Worm (Caenorhabditis elegans) whole organism, L1 larva: Measurements from ENCODE around the gene tmem-120.

ENCODE experiments used
- ceh-82 ChIP-seq, 3 experiments: fragments of 150-350 bp in 1 of 3; sonication (generic microtip) in 2 of 3; optimal IDR thresholded peaks; 2 replicates each; lab custom pipeline; 2014 to 2017; ENCODE audit warnings: missing biosample characterization in 3 of 3, missing genetic modification characterization in 3 of 3
- elt-3 ChIP-seq, 6 experiments: fragments of 150-350 bp in 1 of 6; sonication (generic microtip); optimal IDR thresholded peaks; 2 replicates each; lab custom pipeline; 2017 to 2018; ENCODE audit warnings: missing biosample characterization in 6 of 6, missing genetic modification characterization in 6 of 6, inconsistent platforms in 1 of 6
- jun-1 ChIP-seq: fragments of 150-350 bp; optimal IDR thresholded peaks from 2 replicates; lab custom pipeline; 2014; ENCODE audit warnings: missing biosample characterization, missing genetic modification reagents, missing genetic modification characterization
- lin-13 ChIP-seq: fragments of 150-350 bp; optimal IDR thresholded peaks from 2 replicates; lab custom pipeline; 2014; ENCODE audit warnings: missing biosample characterization, missing genetic modification reagents, missing genetic modification characterization
- lsy-2 ChIP-seq, 2 experiments: fragments of 150-350 bp; optimal IDR thresholded peaks; 2 replicates each; lab custom pipeline; 2014; ENCODE audit warnings: missing biosample characterization in 2 of 2, missing genetic modification characterization in 2 of 2
- mep-1 ChIP-seq: fragments of 150-350 bp; optimal IDR thresholded peaks from 2 replicates; lab custom pipeline; 2014; ENCODE audit warnings: missing biosample characterization, missing genetic modification characterization
- nhr-28 ChIP-seq: fragments of 150-350 bp; optimal IDR thresholded peaks from 2 replicates; lab custom pipeline; 2014; ENCODE audit warnings: missing biosample characterization, missing genetic modification characterization
- sptf-1 ChIP-seq: fragments of 150-350 bp; optimal IDR thresholded peaks from 2 replicates; lab custom pipeline; 2014; ENCODE audit warnings: missing biosample characterization, missing genetic modification characterization
- tlp-1 ChIP-seq: fragments of 150-350 bp; optimal IDR thresholded peaks from 2 replicates; lab custom pipeline; 2014; ENCODE audit warnings: missing biosample characterization, missing genetic modification characterization
- xbp-1 ChIP-seq: sonication (generic microtip); optimal IDR thresholded peaks from 2 replicates; lab custom pipeline; 2016; ENCODE audit warnings: missing genetic modification characterization, missing compliant biosample characterization

ce11 chrIII:1508244-1508643, 9.5 kb downstream of the tmem-120 start:
- TF ChIP-seq tlp-1 (tag; lab: Kevin White, UChicago) = no peak
- TF ChIP-seq sptf-1 (tag; lab: Kevin White, UChicago) = no peak
- no peak for TF ChIP-seq elt-3 (tag; optimal IDR thresholded peaks at IDR 0.05; lab: Kevin White, UChicago)
- TF ChIP-seq lin-13 = no peak
- TF ChIP-seq mep-1 = no peak
- TF ChIP-seq lsy-2 (tag; optimal IDR thresholded peaks at IDR 0.05; lab: Kevin White, UChicago) = no peak
- TF ChIP-seq ceh-82 (tag; optimal IDR thresholded peaks at IDR 0.05; lab: Kevin White, UChicago) = no peak
- TF ChIP-seq xbp-1 (tag; lab: Kevin White, UChicago) = no peak
- no peak for TF ChIP-seq nhr-28 (tag; lab: Kevin White, UChicago)
- TF ChIP-seq jun-1 (tag; lab: Kevin White, UChicago) = no peak
